Fruit fly (Drosophila melanogaster): Measurements from ENCODE around the gene tos.

Gene tos

DNA sequence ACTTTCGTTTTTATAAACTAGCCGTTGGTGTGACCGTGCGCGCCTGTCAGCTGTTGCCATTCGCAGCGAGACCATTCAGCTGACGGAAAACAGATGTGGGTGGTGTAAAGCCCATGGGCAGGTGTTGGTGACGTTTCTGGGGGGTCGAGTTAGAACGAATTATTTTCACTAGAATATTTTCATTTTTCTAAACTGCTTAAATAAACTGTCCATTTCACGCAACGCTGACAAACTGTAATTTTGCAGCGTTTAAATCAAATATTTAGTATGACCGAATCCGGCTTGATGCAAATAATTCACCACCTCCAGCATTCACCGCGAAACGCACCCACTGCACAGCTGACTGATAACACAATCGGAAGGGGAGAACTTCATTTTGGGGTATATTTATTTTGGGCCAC, 13.5 kb upstream of the tos start, which contains the start of the genes CG10383 and CG10338 (continued):
- TF ChIP-seq Blimp-1 (GFP tag; optimal IDR thresholded peaks at IDR 0.05) (peak; percentile 92), trh (GFP tag; optimal IDR thresholded peaks at IDR 0.05) (peak; percentile 61), CG15601 (tag; optimal IDR thresholded peaks at IDR 0.05) (peak; percentile 58), Pdp1 (GFP tag; optimal IDR thresholded peaks at IDR 0.05) (peak; percentile 86 to 89), Dref (GFP tag; IDR thresholded peaks at IDR 0.05) (peak; percentile 38; the same call in 1 of the 2 replicates), schlank (tag; optimal IDR thresholded peaks at IDR 0.05) (peak; percentile 72), CG12391 (tag; optimal IDR thresholded peaks at IDR 0.05) (peak; percentile 80), pnt (GFP tag; optimal IDR thresholded peaks at IDR 0.05) (peak; percentile 87), caup (GFP tag; optimal IDR thresholded peaks at IDR 0.05; ENCODE audit: severe bottlenecking) (peak; percentile 77), tll (GFP tag; optimal IDR thresholded peaks at IDR 0.05) (peak in 1 of 2 experiments; percentile 62), CG11723 (GFP tag; optimal IDR thresholded peaks at IDR 0.05) (peak; percentile 62), E2f1 (GFP tag; IDR thresholded peaks at IDR 0.05) (peak; percentile 89), CG18764 (GFP tag; optimal IDR thresholded peaks at IDR 0.05) (peak; percentile 62), tx (GFP tag; optimal IDR thresholded peaks at IDR 0.05) (peak; percentile 86), wor (GFP tag; IDR thresholded peaks at IDR 0.05) (peak; percentile 74), HLHmδ (GFP tag; optimal IDR thresholded peaks at IDR 0.05) (no peak), CG2712 (tag; optimal IDR thresholded peaks at IDR 0.05) (peak; percentile 83), CG17802 (tag; optimal IDR thresholded peaks at IDR 0.05) (peak; percentile 26), Bdp1 (GFP tag; optimal IDR thresholded peaks at IDR 0.05) (peak; percentile 77), Atf6 (GFP tag; IDR thresholded peaks at IDR 0.05) (peak; percentile 88), Lpt (GFP tag; optimal IDR thresholded peaks at IDR 0.05) (no peak), tap (tag; optimal IDR thresholded peaks at IDR 0.05) (peak; percentile 31), disco-r (GFP tag; optimal IDR thresholded peaks at IDR 0.05) (peak; percentile 79), zf30C (GFP tag; optimal IDR thresholded peaks at IDR 0.05) (no peak), dmrt11E (tag; optimal IDR thresholded peaks at IDR 0.05) (peak; percentile 57), Lim3 (GFP tag; IDR thresholded peaks at IDR 0.05) (0 out of 2 replicates have a peak, but pooled peaks have one; percentile 33), slou (GFP tag; optimal IDR thresholded peaks at IDR 0.05) (peak; percentile 84), zen (tag; optimal IDR thresholded peaks at IDR 0.05) (peak; percentile 50), bab2 (GFP tag; optimal IDR thresholded peaks at IDR 0.05) (peak; percentile 89), sisA (GFP tag; IDR thresholded peaks at IDR 0.05) (peak; percentile 88), sob (GFP tag; IDR thresholded peaks at IDR 0.05) (peak; percentile 90), unpg (GFP tag; optimal IDR thresholded peaks at IDR 0.05) (peak; percentile 85), Hr3 (GFP tag; optimal IDR thresholded peaks at IDR 0.05) (peak; percentile 84), TFAM (GFP tag; optimal IDR thresholded peaks at IDR 0.05) (no peak), sd (tag; optimal IDR thresholded peaks at IDR 0.05) (peak; percentile 84), CG11093 (GFP tag; IDR thresholded peaks at IDR 0.05) (peak; percentile 76; the same call in 1 of the 3 replicates), jumu (GFP tag; optimal IDR thresholded peaks at IDR 0.05) (peak; percentile 94), CG9609 (GFP tag; optimal IDR thresholded peaks at IDR 0.05) (peak; percentile 95), Ets65A (GFP tag) (peak; percentile 99), sc (optimal IDR thresholded peaks at IDR 0.05) (no peak), sc (GFP tag; optimal IDR thresholded peaks at IDR 0.05) (peak; percentile 33), Elba2 (GFP tag; optimal IDR thresholded peaks at IDR 0.05) (peak; percentile 48), CG10147 (GFP tag; optimal IDR thresholded peaks at IDR 0.05) (peak; percentile 70), pita (GFP tag; optimal IDR thresholded peaks at IDR 0.05) (no peak), CG17186 (GFP tag; optimal IDR thresholded peaks at IDR 0.05) (peak; percentile 80), Side (GFP tag; optimal IDR thresholded peaks at IDR 0.05) (peak; percentile 90), CG2116 (GFP tag; optimal IDR thresholded peaks at IDR 0.05) (peak; percentile 73), CG11398 (GFP tag; optimal IDR thresholded peaks at IDR 0.05) (peak; percentile 77), pho (GFP tag; optimal IDR thresholded peaks at IDR 0.05) (peak; percentile 87), B-H1 (GFP tag; IDR thresholded peaks at IDR 0.05) (peak; percentile 86), CG8089 (GFP tag; optimal IDR thresholded peaks at IDR 0.05) (peak; percentile 82)

All from whole organism, embryonic.